Fruit fly (Drosophila melanogaster) whole organism, adult: ENCODE data around the gene grk.

Experiments
- CG11617 ChIP-seq: fragments of 200-800 bp; sonication (Bioruptor generic); optimal IDR thresholded peaks from 2 replicates; lab custom pipeline; 2017; ENCODE audit warnings: mild to moderate bottlenecking, missing biosample characterization, missing genetic modification reagents, missing genetic modification characterization
- CG14711 ChIP-seq: fragments of 200-800 bp; sonication (Bioruptor generic); optimal IDR thresholded peaks from 2 replicates; lab custom pipeline; 2018; ENCODE audit warnings: missing biosample characterization, mild to moderate bottlenecking, missing genetic modification characterization, moderate library complexity
- CG7101 ChIP-seq: fragments of 200-800 bp; sonication (Bioruptor generic); optimal IDR thresholded peaks from 2 replicates; lab custom pipeline; 2018; ENCODE audit warnings: missing biosample characterization, mild to moderate bottlenecking, missing genetic modification characterization, moderate library complexity
- Clk ChIP-seq: fragments of 200-800 bp; sonication (Bioruptor generic); optimal IDR thresholded peaks from 2 replicates; lab custom pipeline; 2017; ENCODE audit warnings: missing biosample characterization, missing genetic modification characterization
- bab1 ChIP-seq: fragments of 200-800 bp; sonication (Bioruptor generic); optimal IDR thresholded peaks from 3 replicates; lab custom pipeline; 2019; ENCODE audit warnings: missing biosample characterization, mild to moderate bottlenecking, missing genetic modification characterization, moderate library complexity
- ovo ChIP-seq: fragments of 200-800 bp; sonication (Bioruptor generic); optimal IDR thresholded peaks from 2 replicates; lab custom pipeline; 2016; ENCODE audit warnings: missing biosample characterization, missing genetic modification characterization

- TF ChIP-seq bab1 (no peak), CG14711 (no peak), CG7101 (tag; lab: Kevin White, UChicago) (no peak), CG11617 (GFP tag; lab: Kevin White, UChicago) (no peak), ovo (GFP tag; lab: Kevin White, UChicago) (no peak), Clk (no peak)
These were observed 44.6 kb upstream of the grk start for dm6 chr2L:8477971-8478370.
